Fruit fly (Drosophila melanogaster): ENCODE measurements around the gene CG13244.

Gene CG13244

DNA sequence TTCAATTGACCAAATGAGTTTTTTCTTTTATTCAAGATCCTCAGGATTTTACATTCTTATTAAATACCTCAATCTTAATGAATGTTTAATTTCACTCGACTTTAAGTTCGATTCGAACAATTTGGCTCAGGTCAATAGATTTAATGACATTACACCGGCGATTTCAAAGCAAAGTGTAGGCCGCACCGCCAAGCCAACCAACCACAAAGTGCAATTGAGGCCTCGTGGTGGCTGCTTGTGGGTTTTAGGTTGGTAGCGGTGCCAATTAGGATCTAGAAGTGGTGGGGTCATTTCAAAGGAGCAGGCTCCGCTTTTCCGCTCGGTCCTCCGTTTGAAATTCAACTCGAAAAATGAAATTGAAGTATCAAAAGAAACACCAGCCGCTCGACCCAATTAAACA lies at the start of gene CG13244:
Gene CG13244 (plus strand): TSS at position 301 of the 400 bp plus-strand sequence.
- TF ChIP-seq psq (optimal IDR thresholded peaks at IDR 0.05) = no peak

DNA sequence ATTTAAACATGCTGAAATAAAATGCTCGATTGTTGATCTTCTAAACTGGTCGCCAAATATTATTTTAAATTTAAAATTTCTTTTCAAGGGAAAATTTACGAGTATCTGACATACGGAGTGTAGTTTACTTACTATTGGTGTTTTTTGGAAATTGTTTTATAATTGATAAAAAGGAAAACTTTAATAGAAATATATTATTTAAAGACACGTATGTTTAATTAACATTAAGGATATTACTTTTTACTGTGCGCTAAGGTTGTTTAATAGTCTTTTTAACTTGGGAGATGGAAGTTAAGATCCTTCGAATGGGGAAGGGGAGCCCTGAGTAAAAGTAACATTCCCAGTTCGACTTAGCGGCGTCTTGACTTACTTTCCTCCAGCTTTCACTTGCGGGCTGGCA lies 36.6 kb upstream of the CG13244 start, which contains the start of gene CG7653:
Gene CG7653 (minus strand): TSS at position 101 of the 400 bp plus-strand sequence.
- TF ChIP-seq psq (optimal IDR thresholded peaks at IDR 0.05) = no peak

DNA sequence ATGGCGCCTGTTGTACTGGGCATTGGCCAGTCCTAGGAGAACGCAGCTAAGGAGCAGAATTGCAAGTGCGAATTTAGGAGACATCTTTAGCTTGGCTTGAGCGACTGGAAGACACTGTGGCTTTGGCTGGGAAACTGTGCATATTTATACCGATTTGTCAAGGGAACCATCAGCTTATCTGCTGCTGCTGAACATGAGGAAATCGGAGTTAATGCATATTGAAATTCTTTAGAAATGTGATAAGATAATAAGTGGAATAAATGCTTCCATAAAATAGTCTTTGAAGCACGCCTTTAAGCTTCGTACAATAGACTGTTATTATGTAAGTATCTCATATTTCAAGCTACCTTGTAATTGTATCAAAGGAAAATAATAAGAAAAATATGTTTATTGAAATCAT lies 33.6 kb upstream of the CG13244 start, which contains the start of gene CG44475:
Gene CG44475 (minus strand): TSS at position 101 of the 400 bp plus-strand sequence.
- TF ChIP-seq psq (optimal IDR thresholded peaks at IDR 0.05) (no peak), usp (GFP tag; optimal IDR thresholded peaks at IDR 0.05) (no peak), EcR (GFP tag; optimal IDR thresholded peaks at IDR 0.05) (no peak), Dll (optimal IDR thresholded peaks at IDR 0.05) (no peak), pan (optimal IDR thresholded peaks at IDR 0.05) (no peak), CG8478 (optimal IDR thresholded peaks at IDR 0.05) (no peak)

DNA sequence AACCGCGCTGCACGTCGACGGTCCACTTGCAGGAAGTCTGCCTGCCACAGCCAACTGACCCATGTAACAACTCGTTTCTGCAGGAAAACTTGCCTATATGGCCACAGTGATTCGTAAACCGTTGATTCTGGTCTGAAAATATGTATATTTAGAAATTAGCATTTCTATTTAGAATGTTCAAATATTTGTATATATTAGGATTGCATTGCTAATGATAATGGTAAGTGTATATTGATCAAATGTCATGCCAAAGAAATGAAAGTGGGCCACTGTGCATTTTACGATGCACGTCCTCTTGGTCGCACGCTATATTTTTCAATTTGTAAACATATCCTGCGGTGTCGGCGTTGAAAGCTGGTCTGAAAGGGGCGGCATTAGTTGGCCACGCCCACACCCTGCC lies 30.5 kb upstream of the CG13244 start:
- no peak for TF ChIP-seq psq (optimal IDR thresholded peaks at IDR 0.05)
- no peak for TF ChIP-seq Dll (optimal IDR thresholded peaks at IDR 0.05)
- TF ChIP-seq CG8478 (optimal IDR thresholded peaks at IDR 0.05) = no peak
- no peak for TF ChIP-seq EcR (GFP tag; optimal IDR thresholded peaks at IDR 0.05)
- no peak for TF ChIP-seq pan (optimal IDR thresholded peaks at IDR 0.05)
- no peak for TF ChIP-seq usp (GFP tag; optimal IDR thresholded peaks at IDR 0.05)

DNA sequence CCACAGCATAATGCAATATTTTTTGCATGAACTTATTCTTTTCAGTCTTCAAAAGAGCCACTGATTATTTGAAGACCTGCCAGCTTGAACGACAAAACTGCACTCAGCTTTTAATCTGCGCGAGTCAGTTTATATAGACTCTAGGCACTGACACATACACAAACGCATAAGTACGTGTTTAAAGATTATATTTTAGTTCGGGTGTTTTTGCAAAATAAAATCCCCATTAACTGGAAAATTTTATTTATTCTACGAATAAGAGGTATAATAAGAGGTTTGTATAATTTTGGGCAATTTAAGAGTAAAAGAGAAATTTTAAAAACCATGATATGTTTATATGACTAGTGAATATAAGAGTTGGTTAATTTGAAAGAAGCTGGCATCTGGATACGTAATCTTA lies 23.0 kb upstream of the CG13244 start, which contains the start of gene Tep1:
Gene Tep1 (minus strand): TSS at position 101 of the 400 bp plus-strand sequence.
- TF ChIP-seq Dll (optimal IDR thresholded peaks at IDR 0.05) = no peak
- no peak for TF ChIP-seq psq (optimal IDR thresholded peaks at IDR 0.05)
- no peak for TF ChIP-seq usp (GFP tag; optimal IDR thresholded peaks at IDR 0.05)
- TF ChIP-seq pan (optimal IDR thresholded peaks at IDR 0.05) = no peak
- no peak for TF ChIP-seq EcR (GFP tag; optimal IDR thresholded peaks at IDR 0.05)
- no peak for TF ChIP-seq CG8478 (optimal IDR thresholded peaks at IDR 0.05)

DNA sequence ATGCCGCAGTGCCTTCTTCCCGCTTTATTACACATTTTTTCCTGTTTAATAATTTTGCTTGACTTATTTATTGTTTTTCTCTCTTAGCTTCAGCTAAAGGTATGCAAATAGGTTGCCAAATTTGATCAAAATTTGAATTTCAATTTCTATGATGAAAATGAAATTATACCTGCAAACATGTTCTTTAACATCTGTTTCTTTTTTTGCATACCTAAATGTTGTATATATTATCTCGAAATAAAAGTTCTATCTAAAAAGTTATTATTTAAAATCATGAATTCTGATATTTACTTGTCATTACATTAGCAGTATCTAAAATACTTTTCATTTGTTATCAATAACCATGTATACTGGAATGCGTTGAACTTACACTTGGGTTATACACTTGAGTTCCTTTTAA lies 21.5 kb upstream of the CG13244 start, which contains the start of gene CG31735:
Gene CG31735 (plus strand): TSS at position 301 of the 400 bp plus-strand sequence.
- TF ChIP-seq psq (optimal IDR thresholded peaks at IDR 0.05) (no peak), pan (optimal IDR thresholded peaks at IDR 0.05) (no peak), usp (GFP tag; optimal IDR thresholded peaks at IDR 0.05) (no peak), CG8478 (optimal IDR thresholded peaks at IDR 0.05) (no peak), Dll (optimal IDR thresholded peaks at IDR 0.05) (no peak), EcR (GFP tag; optimal IDR thresholded peaks at IDR 0.05) (no peak)

DNA sequence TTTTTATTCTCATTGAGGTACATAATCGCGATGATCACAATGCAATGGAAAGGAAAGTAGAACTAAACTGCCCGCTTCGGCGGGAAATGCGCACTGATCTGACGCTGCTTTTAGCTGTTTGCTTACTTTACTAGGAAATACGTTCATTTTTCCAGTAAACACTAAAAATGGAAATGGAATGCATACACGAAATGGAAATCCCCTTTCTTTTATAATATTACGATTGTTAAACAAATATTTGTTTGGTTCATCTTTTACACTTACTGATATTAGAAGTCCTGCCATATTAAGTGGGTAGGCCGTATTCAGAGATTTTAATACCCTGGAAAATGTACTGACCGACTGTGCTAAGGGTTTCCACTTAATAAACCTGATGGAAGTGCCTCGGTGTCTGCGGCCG lies 16.3 kb upstream of the CG13244 start, which contains the start of gene CG31823:
Gene CG31823 (minus strand): TSS at position 101 of the 400 bp plus-strand sequence.
- TF ChIP-seq CG8478 (optimal IDR thresholded peaks at IDR 0.05) (no peak), EcR (GFP tag; optimal IDR thresholded peaks at IDR 0.05) (no peak), psq (optimal IDR thresholded peaks at IDR 0.05) (no peak), usp (GFP tag; optimal IDR thresholded peaks at IDR 0.05) (no peak), pan (optimal IDR thresholded peaks at IDR 0.05) (no peak), Dll (optimal IDR thresholded peaks at IDR 0.05) (no peak)

DNA sequence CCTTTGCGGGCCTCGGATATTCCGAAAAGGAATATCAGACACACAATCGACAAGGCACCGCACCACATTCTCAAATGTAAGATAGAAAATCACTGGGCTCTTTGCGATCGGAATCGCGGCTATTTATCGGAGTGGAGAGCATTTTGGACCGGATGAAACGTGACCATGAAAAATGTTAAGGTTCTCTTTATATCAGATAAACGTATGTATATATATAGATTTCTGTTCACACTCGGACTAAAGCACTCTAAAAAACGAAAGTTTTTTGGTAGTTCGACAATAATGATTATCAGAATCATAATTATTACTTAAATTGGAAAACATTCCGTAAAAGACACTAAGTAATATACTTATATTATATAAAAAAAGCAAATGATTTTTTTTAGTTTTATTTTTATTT lies 14.4 kb upstream of the CG13244 start, which contains the start of gene CG31821:
Gene CG31821 (minus strand): TSS at position 101 of the 400 bp plus-strand sequence.
- no peak for TF ChIP-seq pan (optimal IDR thresholded peaks at IDR 0.05)
- TF ChIP-seq EcR (GFP tag; optimal IDR thresholded peaks at IDR 0.05) = no peak
- TF ChIP-seq usp (GFP tag; optimal IDR thresholded peaks at IDR 0.05) = no peak
- no peak for TF ChIP-seq Dll (optimal IDR thresholded peaks at IDR 0.05)
- TF ChIP-seq psq (optimal IDR thresholded peaks at IDR 0.05) = no peak
- TF ChIP-seq CG8478 (optimal IDR thresholded peaks at IDR 0.05) = no peak

DNA sequence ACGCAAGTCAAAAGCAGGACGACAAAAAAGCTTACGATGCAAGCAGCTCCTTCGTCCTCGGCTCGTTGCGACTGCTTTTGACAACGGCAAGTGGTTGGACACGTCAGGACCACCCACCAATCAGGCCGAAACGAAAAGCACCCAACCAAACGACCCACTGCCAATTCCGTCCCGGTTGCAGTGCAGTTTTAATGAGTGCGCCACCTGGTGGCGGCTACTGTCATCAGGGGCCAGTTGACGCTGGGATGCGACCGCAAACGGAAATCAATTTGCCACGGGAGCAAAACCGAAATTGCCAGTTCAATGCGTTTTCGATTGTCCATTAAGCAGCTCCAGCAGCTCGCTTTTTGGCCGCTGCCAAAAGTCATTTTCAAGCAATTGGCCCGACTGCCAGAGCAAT lies 13.0 kb upstream of the CG13244 start:
- no peak for TF ChIP-seq pan (optimal IDR thresholded peaks at IDR 0.05)
- TF ChIP-seq psq (optimal IDR thresholded peaks at IDR 0.05) = no peak
- TF ChIP-seq usp (GFP tag; optimal IDR thresholded peaks at IDR 0.05) = no peak
- no peak for TF ChIP-seq Dll (optimal IDR thresholded peaks at IDR 0.05)
- TF ChIP-seq CG8478 (optimal IDR thresholded peaks at IDR 0.05) = no peak
- TF ChIP-seq EcR (GFP tag; optimal IDR thresholded peaks at IDR 0.05) = no peak

DNA sequence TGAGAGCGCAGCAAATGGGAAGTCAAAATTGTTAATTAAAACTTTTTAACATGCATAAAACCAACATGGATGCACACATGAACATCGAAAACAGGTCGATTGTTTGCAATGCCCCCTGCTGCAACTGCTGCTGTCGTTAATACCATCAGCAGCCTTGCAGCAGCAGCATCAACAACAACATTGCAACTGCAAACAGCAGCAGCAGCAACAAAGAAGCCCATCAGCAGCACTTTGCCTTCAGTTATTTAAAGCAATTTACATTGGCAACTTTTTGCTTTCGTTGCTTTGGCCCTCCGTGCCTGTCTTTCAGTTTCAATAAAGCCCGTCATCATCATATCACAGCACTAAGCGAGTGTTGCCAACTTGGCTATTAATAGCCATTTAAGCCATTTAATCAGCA lies 9.3 kb upstream of the CG13244 start:
- TF ChIP-seq psq (optimal IDR thresholded peaks at IDR 0.05) = no peak
- no peak for TF ChIP-seq pan (optimal IDR thresholded peaks at IDR 0.05)
- no peak for TF ChIP-seq EcR (GFP tag; optimal IDR thresholded peaks at IDR 0.05)
- TF ChIP-seq usp (GFP tag; optimal IDR thresholded peaks at IDR 0.05) = no peak
- no peak for TF ChIP-seq CG8478 (optimal IDR thresholded peaks at IDR 0.05)
- TF ChIP-seq Dll (optimal IDR thresholded peaks at IDR 0.05) = no peak

DNA sequence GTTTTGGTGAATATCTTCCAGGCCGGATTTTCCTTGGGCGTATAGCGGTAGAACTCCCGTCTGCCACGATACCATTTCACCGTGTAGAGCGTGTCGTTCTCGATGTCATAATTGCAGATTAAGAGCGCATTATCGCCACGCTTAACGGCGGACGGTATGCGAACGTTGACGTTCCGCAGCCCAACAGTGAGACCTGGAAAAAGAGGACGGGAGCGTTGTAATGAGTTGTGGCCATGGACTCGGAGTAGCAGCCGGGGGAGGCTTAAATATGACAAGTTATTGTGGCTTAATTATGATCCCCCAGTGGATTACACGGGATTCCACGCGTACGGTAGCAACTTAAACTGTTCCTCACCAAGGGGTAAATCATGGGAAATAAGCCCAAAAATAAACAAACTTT lies 8.6 kb upstream of the CG13244 start:
- no peak for TF ChIP-seq CG8478 (optimal IDR thresholded peaks at IDR 0.05)
- no peak for TF ChIP-seq pan (optimal IDR thresholded peaks at IDR 0.05)
- no peak for TF ChIP-seq EcR (GFP tag; optimal IDR thresholded peaks at IDR 0.05)
- TF ChIP-seq usp (GFP tag; optimal IDR thresholded peaks at IDR 0.05) = no peak
- no peak for TF ChIP-seq psq (optimal IDR thresholded peaks at IDR 0.05)
- no peak for TF ChIP-seq Dll (optimal IDR thresholded peaks at IDR 0.05)

DNA sequence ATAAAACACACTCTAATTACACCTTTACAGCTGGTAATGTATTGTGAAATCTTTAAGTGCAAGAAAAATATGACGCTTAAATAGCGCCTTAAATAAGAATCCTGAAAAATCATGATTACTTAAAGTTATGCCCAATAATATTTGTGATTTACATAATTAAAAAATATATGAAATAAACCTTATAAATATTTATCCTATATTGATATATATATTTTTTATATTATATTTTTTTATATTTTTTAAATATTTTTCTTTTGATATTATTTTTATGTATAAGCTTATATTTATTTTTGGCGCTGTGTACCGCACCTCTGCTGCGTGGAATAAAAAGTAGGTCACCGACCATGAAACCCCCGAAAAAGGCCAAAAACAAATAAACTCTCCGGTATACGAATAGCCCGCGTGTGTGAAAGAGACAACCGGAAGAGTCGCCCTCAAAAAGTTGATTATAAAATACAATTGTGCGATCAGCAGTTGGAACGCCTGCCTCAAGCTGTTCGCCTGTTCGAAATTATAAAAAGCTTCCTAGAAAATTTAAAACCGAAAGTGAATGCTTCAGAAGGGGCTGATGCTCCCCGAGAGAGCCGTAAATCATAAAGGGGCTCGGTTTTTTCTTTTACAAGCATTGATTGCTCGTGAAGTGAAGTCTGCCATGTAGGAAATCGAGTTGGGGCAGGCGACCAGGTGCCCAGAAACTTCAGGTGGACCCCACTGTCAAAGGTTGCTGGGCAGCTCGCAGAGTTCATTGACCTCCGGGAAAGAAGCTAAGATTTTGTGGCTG lies 8.0 kb upstream of the CG13244 start:
- no peak for TF ChIP-seq CG8478 (optimal IDR thresholded peaks at IDR 0.05)
- no peak for TF ChIP-seq usp (GFP tag; optimal IDR thresholded peaks at IDR 0.05)
- TF ChIP-seq EcR (GFP tag; optimal IDR thresholded peaks at IDR 0.05) = peak; percentile 78 to 91
- TF ChIP-seq Dll (optimal IDR thresholded peaks at IDR 0.05) = no peak
- TF ChIP-seq psq (optimal IDR thresholded peaks at IDR 0.05) = no peak

Data from whole organism.